Fruit fly (Drosophila melanogaster) Kc167 (cell line): Measurements from ENCODE around the gene CG5866.

Experiments used
- Myc ChIP-seq: fragments of >200 bp; optimal IDR thresholded peaks from 2 replicates; lab custom pipeline; 2017; ENCODE audit warnings: missing external identifiers
- Sin3A ChIP-seq: fragments of >200 bp; optimal IDR thresholded peaks from 2 replicates; lab custom pipeline; 2018; ENCODE audit warnings: missing external identifiers
- h ChIP-seq: fragments of >200 bp; optimal IDR thresholded peaks from 3 replicates; lab custom pipeline; 2018; ENCODE audit warnings: missing external identifiers
- insv ChIP-seq: fragments of >200 bp; optimal IDR thresholded peaks from 3 replicates; lab custom pipeline; 2018; ENCODE audit warnings: missing external identifiers
- psq ChIP-seq: fragments of >200 bp; optimal IDR thresholded peaks from 2 replicates; lab custom pipeline; 2017; ENCODE audit warnings: missing external identifiers
- ttk ChIP-seq: sonication (Bioruptor generic); optimal IDR thresholded peaks from 2 replicates; lab custom pipeline; 2017; ENCODE audit warnings: missing external identifiers

- TF ChIP-seq ttk (lab: Kevin White, UChicago) (no peak), insv (lab: Kevin White, UChicago) (no peak), Myc (no peak), Sin3A (no peak), psq (lab: Kevin White, UChicago) (no peak), h (lab: Kevin White, UChicago) (no peak)
Observed at dm6 chr3R:17412458-17413127, 2.9 kb upstream of the CG5866 start, which contains the start of gene CG42821.
